Fruit fly (Drosophila melanogaster): ENCODE results near the gene CG42233.

Gene CG42233

dm6 chr3R:31777482-31778165 lies 27.5 kb downstream of the CG42233 start:
- TF ChIP-seq CG8478 (optimal IDR thresholded peaks at IDR 0.05) = no peak
- no peak for TF ChIP-seq CTCF (optimal IDR thresholded peaks at IDR 0.05)

dm6 chr3R:31776583-31777362 lies 28.3 kb downstream of the CG42233 start, which contains the start of the genes CG2126 and faf:
Gene CG2126, minus strand, starts transcription at chr3R:31776652.
Gene faf, plus strand, starts transcription at chr3R:31777020.
- TF ChIP-seq CG8478 (optimal IDR thresholded peaks at IDR 0.05) (no peak), CTCF (optimal IDR thresholded peaks at IDR 0.05) (no peak)

dm6 chr3R:31771790-31772576 lies 33.1 kb downstream of the CG42233 start, which contains the start of the genes betaGlu and sip3:
Gene betaGlu, minus strand, starts transcription at chr3R:31771848.
Gene sip3, plus strand, starts transcription at chr3R:31772219.
- TF ChIP-seq CTCF (optimal IDR thresholded peaks at IDR 0.05) (no peak), CG8478 (optimal IDR thresholded peaks at IDR 0.05) (no peak)

dm6 chr3R:31768198-31768597 lies 36.9 kb downstream of the CG42233 start:
- no peak for TF ChIP-seq CTCF (optimal IDR thresholded peaks at IDR 0.05)
- no peak for TF ChIP-seq CG8478 (optimal IDR thresholded peaks at IDR 0.05)

- TF ChIP-seq CTCF (optimal IDR thresholded peaks at IDR 0.05) (no peak), CG8478 (optimal IDR thresholded peaks at IDR 0.05) (no peak)
Measured at dm6 chr3R:31767528-31767927, 37.5 kb downstream of the CG42233 start.

dm6 chr3R:31765145-31765544 lies 39.9 kb downstream of the CG42233 start:
- TF ChIP-seq CTCF (optimal IDR thresholded peaks at IDR 0.05) = no peak
- TF ChIP-seq CG8478 (optimal IDR thresholded peaks at IDR 0.05) = no peak

- TF ChIP-seq CTCF (optimal IDR thresholded peaks at IDR 0.05) (no peak), CG8478 (optimal IDR thresholded peaks at IDR 0.05) (no peak)
Measured at dm6 chr3R:31764672-31765071, 40.4 kb downstream of the CG42233 start, which contains the start of gene CG2150. Gene CG2150, minus strand, starts transcription at chr3R:31764772.

dm6 chr3R:31762672-31763071 lies 42.4 kb downstream of the CG42233 start:
- TF ChIP-seq CTCF (optimal IDR thresholded peaks at IDR 0.05) = no peak
- no peak for TF ChIP-seq CG8478 (optimal IDR thresholded peaks at IDR 0.05)

dm6 chr3R:31761529-31762009 lies 43.5 kb downstream of the CG42233 start, which contains the start of gene Smvt:
Gene Smvt, minus strand, starts transcription at chr3R:31761579.
- TF ChIP-seq CTCF (optimal IDR thresholded peaks at IDR 0.05) (no peak), CG8478 (optimal IDR thresholded peaks at IDR 0.05) (no peak)

- TF ChIP-seq CG8478 (optimal IDR thresholded peaks at IDR 0.05) (no peak), CTCF (optimal IDR thresholded peaks at IDR 0.05) (no peak)
Measured at dm6 chr3R:31758587-31759167, 46.4 kb downstream of the CG42233 start, which contains the start of gene CG2187. Gene CG2187, minus strand, starts transcription at chr3R:31758637.

- no peak for TF ChIP-seq CG8478 (optimal IDR thresholded peaks at IDR 0.05)
Measured at dm6 chr3R:31754605-31755004, 50.5 kb downstream of the CG42233 start, which contains the start of gene salt. Gene salt, minus strand, starts transcription at chr3R:31754705.

Data from S2 (cell line).